Worm (Caenorhabditis elegans) whole organism, young adult: Measurements from ENCODE around the gene K06H7.8.
A peak's percentile ranks its signal among the peaks of the same experiment; 100 is the strongest.

ENCODE experiments used
- B0035.1 ChIP-seq: sonication (generic microtip); optimal IDR thresholded peaks from 2 replicates; lab custom pipeline; 2016; ENCODE audit warnings: missing genetic modification characterization, mild to moderate bottlenecking, missing compliant biosample characterization, missing genotype, missing genetic modification reagents
- B0261.1 ChIP-seq: sonication (generic microtip); optimal IDR thresholded peaks from 2 replicates; lab custom pipeline; 2016; ENCODE audit warnings: mild to moderate bottlenecking, missing genetic modification characterization, moderate library complexity, missing compliant biosample characterization
- C06A6.2 ChIP-seq: fragments of 200-800 bp; sonication (Bioruptor generic); conservative IDR thresholded peaks from 2 replicates; pipeline ENCODE4 v1.3.6; 2022; ENCODE audit warnings: missing genetic modification characterization, missing compliant biosample characterization
- F10E7.11 ChIP-seq: sonication (generic microtip); optimal IDR thresholded peaks from 2 replicates; lab custom pipeline; 2017; ENCODE audit warnings: mild to moderate bottlenecking, missing genetic modification characterization, moderate library complexity, missing compliant biosample characterization
- F37B4.10 ChIP-seq: fragments of 200-800 bp; sonication (Bioruptor generic); IDR thresholded peaks from 2 replicates; pipeline ENCODE4 v1.3.6; 2022; ENCODE audit warnings: missing genetic modification characterization, missing compliant biosample characterization
- F52B5.7 ChIP-seq: sonication (generic microtip); optimal IDR thresholded peaks from 2 replicates; lab custom pipeline; 2016; ENCODE audit warnings: mild to moderate bottlenecking, missing genetic modification characterization, missing compliant biosample characterization
- K11D2.4 ChIP-seq: fragments of 200-800 bp; sonication (Bioruptor generic); IDR thresholded peaks from 2 replicates; pipeline ENCODE4 v1.3.6; 2022; ENCODE audit warnings: missing genetic modification reagents, missing genetic modification characterization, missing compliant biosample characterization
- T26A5.8 ChIP-seq: sonication (generic microtip); optimal IDR thresholded peaks from 2 replicates; lab custom pipeline; 2016; ENCODE audit warnings: missing genetic modification characterization, missing compliant biosample characterization
- Y79H2A.3 ChIP-seq: fragments of 200-800 bp; sonication (Bioruptor generic); conservative IDR thresholded peaks from 2 replicates; pipeline ENCODE4 v1.3.6; 2022; ENCODE audit warnings: missing genetic modification reagents, missing genetic modification characterization, missing compliant biosample characterization
- attf-5 ChIP-seq: fragments of 200-800 bp; sonication (Bioruptor generic); optimal IDR thresholded peaks from 2 replicates; lab custom pipeline; 2018; ENCODE audit warnings: mild to moderate bottlenecking, missing genetic modification characterization, missing compliant biosample characterization
- bed-1 ChIP-seq: fragments of 200-800 bp; sonication (Bioruptor generic); IDR thresholded peaks from 2 replicates; pipeline ENCODE4 v1.3.6; 2022; ENCODE audit warnings: missing genetic modification reagents, missing genetic modification characterization, missing compliant biosample characterization
- cebp-1 ChIP-seq, 2 experiments: fragments of 200-800 bp in 1 of 2; sonication (Bioruptor generic) in 1 of 2; sonication (generic microtip) in 1 of 2; IDR thresholded peaks in 1 of 2; optimal IDR thresholded peaks in 1 of 2; 2 replicates each; pipeline versions ENCODE4 v1.3.6 to Lab custom; 2017 to 2022; ENCODE audit warnings: missing compliant biosample characterization in 2 of 2, missing genetic modification characterization in 2 of 2, mild to moderate bottlenecking in 1 of 2, missing genetic modification reagents in 1 of 2, moderate library complexity in 1 of 2
- ceh-79 ChIP-seq: sonication (generic microtip); optimal IDR thresholded peaks from 2 replicates; lab custom pipeline; 2017; ENCODE audit warnings: mild to moderate bottlenecking, missing genetic modification characterization, missing compliant biosample characterization
- ceh-91 ChIP-seq: fragments of 200-800 bp; sonication (Bioruptor generic); IDR thresholded peaks from 2 replicates; pipeline ENCODE4 v1.3.6; 2022; ENCODE audit warnings: missing genetic modification reagents, missing genetic modification characterization, missing compliant biosample characterization
- dox-1 ChIP-seq: fragments of 200-800 bp; sonication (Bioruptor generic); IDR thresholded peaks from 2 replicates; pipeline ENCODE4 v1.3.6; 2022; ENCODE audit warnings: missing genetic modification reagents, missing genetic modification characterization, missing compliant biosample characterization
- dpff-1 ChIP-seq: sonication (generic microtip); optimal IDR thresholded peaks from 2 replicates; lab custom pipeline; 2017; ENCODE audit warnings: mild to moderate bottlenecking, missing genetic modification characterization, missing compliant biosample characterization
- dpl-1 ChIP-seq: fragments of 150-350 bp; optimal IDR thresholded peaks from 2 replicates; lab custom pipeline; 2014; ENCODE audit warnings: missing biosample characterization, missing genetic modification reagents, missing genetic modification characterization
- egl-18 ChIP-seq: fragments of 200-800 bp; sonication (Bioruptor generic); IDR thresholded peaks from 2 replicates; pipeline ENCODE4 v1.3.6; 2022; ENCODE audit warnings: missing genetic modification reagents, missing genetic modification characterization, missing compliant biosample characterization
- ekl-4 ChIP-seq: fragments of 200-800 bp; sonication (Bioruptor generic); IDR thresholded peaks from 2 replicates; pipeline ENCODE4 v1.3.6; 2022; ENCODE audit warnings: missing genetic modification reagents, missing genetic modification characterization, missing compliant biosample characterization
- ets-4 ChIP-seq: fragments of 200-800 bp; sonication (Bioruptor generic); optimal IDR thresholded peaks from 2 replicates; lab custom pipeline; 2018; ENCODE audit warnings: mild to moderate bottlenecking, missing genetic modification characterization, missing compliant biosample characterization
- hmg-1.2 ChIP-seq: fragments of 200-800 bp; sonication (Bioruptor generic); IDR thresholded peaks from 2 replicates; pipeline ENCODE4 v1.3.6; 2022; ENCODE audit warnings: missing genetic modification reagents, missing genetic modification characterization, missing compliant biosample characterization
- hrde-1 ChIP-seq: sonication (generic microtip); optimal IDR thresholded peaks from 2 replicates; lab custom pipeline; 2016; ENCODE audit warnings: missing genetic modification characterization, mild to moderate bottlenecking, missing compliant biosample characterization, moderate library complexity, missing genotype, missing genetic modification reagents, borderline replicate concordance
- let-607 ChIP-seq, 2 experiments: fragments of 200-800 bp in 1 of 2; sonication (Bioruptor generic) in 1 of 2; sonication (generic microtip) in 1 of 2; optimal IDR thresholded peaks; 2 replicates each; lab custom pipeline; 2016 to 2018; ENCODE audit warnings: mild to moderate bottlenecking in 2 of 2, missing compliant biosample characterization in 2 of 2, missing genetic modification characterization in 2 of 2, moderate library complexity in 2 of 2, missing genotype in 1 of 2
- lin-26 ChIP-seq: fragments of 200-800 bp; sonication (Bioruptor generic); IDR thresholded peaks from 2 replicates; pipeline ENCODE4 v1.3.6; 2022; ENCODE audit warnings: missing genetic modification reagents, missing genetic modification characterization, missing compliant biosample characterization
- lin-35 ChIP-seq, 3 experiments: fragments of 150-350 bp in 2 of 3; sonication (generic microtip) in 1 of 3; optimal IDR thresholded peaks; 2 replicates each; lab custom pipeline; 2014 to 2018; ENCODE audit warnings: missing biosample characterization in 3 of 3, missing genetic modification characterization in 3 of 3, missing genetic modification reagents in 3 of 3
- lin-40 ChIP-seq: sonication (generic microtip); optimal IDR thresholded peaks from 2 replicates; lab custom pipeline; 2016; ENCODE audit warnings: missing genetic modification characterization, mild to moderate bottlenecking, missing compliant biosample characterization, missing genotype, missing genetic modification reagents
- lir-1 ChIP-seq: fragments of 200-800 bp; sonication (Bioruptor generic); conservative IDR thresholded peaks from 2 replicates; pipeline ENCODE4 v1.3.6; 2022; ENCODE audit warnings: missing genetic modification reagents, missing genetic modification characterization, missing compliant biosample characterization
- lsy-27 ChIP-seq: sonication (generic microtip); optimal IDR thresholded peaks from 2 replicates; lab custom pipeline; 2017; ENCODE audit warnings: missing genetic modification characterization, mild to moderate bottlenecking, missing compliant biosample characterization, antibody characterized with exemption, missing genotype, borderline replicate concordance; ENCODE audit not compliant: insufficient read depth
- madf-10 ChIP-seq: sonication (generic microtip); optimal IDR thresholded peaks from 2 replicates; lab custom pipeline; 2016; ENCODE audit warnings: mild to moderate bottlenecking, missing genetic modification characterization, missing compliant biosample characterization
- madf-6 ChIP-seq: fragments of 200-800 bp; sonication (Bioruptor generic); IDR thresholded peaks from 2 replicates; pipeline ENCODE4 v1.3.6; 2022; ENCODE audit warnings: missing genetic modification reagents, missing genetic modification characterization, missing compliant biosample characterization
- madf-8 ChIP-seq: fragments of 200-800 bp; sonication (Bioruptor generic); conservative IDR thresholded peaks from 2 replicates; pipeline ENCODE4 v1.3.6; 2022; ENCODE audit warnings: missing genetic modification reagents, missing genetic modification characterization, missing compliant biosample characterization
- mcd-1 ChIP-seq: fragments of 200-800 bp; sonication (Bioruptor generic); IDR thresholded peaks from 2 replicates; pipeline ENCODE4 v1.3.6; 2022; ENCODE audit warnings: missing genetic modification reagents, missing genetic modification characterization, missing compliant biosample characterization
- mel-28 ChIP-seq: sonication (generic microtip); optimal IDR thresholded peaks from 2 replicates; lab custom pipeline; 2016; ENCODE audit warnings: borderline replicate concordance, mild to moderate bottlenecking, missing genetic modification characterization, missing compliant biosample characterization
- nfya-1 ChIP-seq: sonication (generic microtip); optimal IDR thresholded peaks from 2 replicates; lab custom pipeline; 2017; ENCODE audit warnings: antibody characterized with exemption, missing compliant biosample characterization, missing genetic modification characterization, borderline replicate concordance; ENCODE audit not compliant: insufficient read depth
- nhr-80 ChIP-seq: sonication (generic microtip); optimal IDR thresholded peaks from 2 replicates; lab custom pipeline; 2016; ENCODE audit warnings: missing genetic modification characterization, missing compliant biosample characterization
- nhr-90 ChIP-seq: sonication (generic microtip); optimal IDR thresholded peaks from 2 replicates; lab custom pipeline; 2016; ENCODE audit warnings: missing genotype, mild to moderate bottlenecking, missing genetic modification characterization, missing compliant biosample characterization
- pbrm-1 ChIP-seq: fragments of 200-800 bp; sonication (Bioruptor generic); IDR thresholded peaks from 2 replicates; pipeline ENCODE4 v1.3.6; 2022; ENCODE audit warnings: missing genetic modification reagents, missing genetic modification characterization, missing compliant biosample characterization
- rcor-1 ChIP-seq: fragments of 200-800 bp; sonication (Bioruptor generic); IDR thresholded peaks from 2 replicates; pipeline ENCODE4 v1.3.6; 2022; ENCODE audit warnings: missing genetic modification reagents, missing genetic modification characterization, missing compliant biosample characterization
- snpc-1.1 ChIP-seq: sonication (generic microtip); optimal IDR thresholded peaks from 2 replicates; lab custom pipeline; 2017; ENCODE audit warnings: missing genetic modification characterization, mild to moderate bottlenecking, missing compliant biosample characterization, antibody characterized with exemption, moderate library complexity, missing genotype, missing genetic modification reagents; ENCODE audit not compliant: insufficient read depth
- snpc-1.3 ChIP-seq: sonication (generic microtip); optimal IDR thresholded peaks from 2 replicates; lab custom pipeline; 2017; ENCODE audit warnings: missing genetic modification characterization, mild to moderate bottlenecking, missing compliant biosample characterization, antibody characterized with exemption, moderate library complexity, missing genotype, missing genetic modification reagents; ENCODE audit not compliant: insufficient read depth
- snpc-4 ChIP-seq, 5 experiments: fragments of 150-350 bp in 1 of 5; sonication (generic microtip) in 4 of 5; optimal IDR thresholded peaks; 2 replicates each; lab custom pipeline; 2014 to 2018; ENCODE audit warnings: missing genetic modification characterization in 5 of 5, missing biosample characterization in 3 of 5, antibody characterized with exemption in 2 of 5, mild to moderate bottlenecking in 2 of 5, missing compliant biosample characterization in 2 of 5, missing genotype in 2 of 5, moderate library complexity in 2 of 5, missing genetic modification reagents in 1 of 5
- tbp1 ChIP-seq: fragments of 200-800 bp; sonication (Bioruptor generic); optimal IDR thresholded peaks from 2 replicates; lab custom pipeline; 2018; ENCODE audit warnings: mild to moderate bottlenecking, missing genetic modification characterization, missing compliant biosample characterization
- tbx-9 ChIP-seq: sonication (generic microtip); optimal IDR thresholded peaks from 2 replicates; lab custom pipeline; 2016; ENCODE audit warnings: borderline replicate concordance, missing genetic modification characterization, inconsistent platforms, missing compliant biosample characterization
- zim-3 ChIP-seq: sonication (generic microtip); optimal IDR thresholded peaks from 2 replicates; lab custom pipeline; 2017; ENCODE audit warnings: mild to moderate bottlenecking, missing genetic modification characterization, moderate library complexity, missing compliant biosample characterization
- ztf-3 ChIP-seq: fragments of 200-800 bp; sonication (Bioruptor generic); optimal IDR thresholded peaks from 2 replicates; lab custom pipeline; 2018; ENCODE audit warnings: mild to moderate bottlenecking, missing genetic modification characterization, missing compliant biosample characterization
- ztf-6 ChIP-seq: fragments of 200-800 bp; sonication (Bioruptor generic); IDR thresholded peaks from 2 replicates; pipeline ENCODE4 v1.3.6; 2022; ENCODE audit warnings: missing genetic modification reagents, missing genetic modification characterization, missing compliant biosample characterization

K06H7.8 gene

ce11 chrIII:8100960-8101359 lies 2.9 kb upstream of the K06H7.8 start, which contains the start of gene plk-1 (continued):
- TF ChIP-seq ekl-4 (GFP tag; lab: Robert Waterston, UW) (no peak; the same call in none of the 2 replicates), ceh-79 (tag; lab: Kevin White, UChicago) (no peak), lin-26 (GFP tag; lab: Robert Waterston, UW) (no peak), dpl-1 (GFP tag; lab: Kevin White, UChicago) (peak; percentile 94), lin-40 (tag; lab: Kevin White, UChicago) (no peak), tbp1 (GFP tag; lab: Kevin White, UChicago) (peak; percentile 49), mcd-1 (GFP tag; lab: Robert Waterston, UW) (peak; percentile 54), attf-5 (GFP tag; lab: Kevin White, UChicago) (no peak), let-607 (tag; optimal IDR thresholded peaks at IDR 0.05; lab: Kevin White, UChicago) (no peak), madf-6 (GFP tag; lab: Robert Waterston, UW) (peak; percentile 97), nhr-90 (tag; lab: Kevin White, UChicago) (no peak), K11D2.4 (GFP tag; lab: Robert Waterston, UW) (no peak), ets-4 (no peak), ztf-6 (GFP tag; lab: Robert Waterston, UW) (no peak), B0035.1 (tag; lab: Kevin White, UChicago) (no peak), cebp-1 (GFP tag; IDR thresholded peaks at IDR 0.05; lab: Robert Waterston, UW) (no peak), cebp-1 (tag; optimal IDR thresholded peaks at IDR 0.05; lab: Kevin White, UChicago) (no peak), dox-1 (peak; percentile 85), ceh-91 (GFP tag; lab: Robert Waterston, UW) (peak; percentile 94), snpc-1.1 (tag; lab: Kevin White, UChicago) (peak; percentile 24), B0261.1 (no peak), lin-35 (GFP tag; optimal IDR thresholded peaks at IDR 0.05; lab: Kevin White, UChicago) (peak in 2 of 3 experiments; percentile 46 to 52), C06A6.2 (GFP tag; lab: Robert Waterston, UW) (no peak), T26A5.8 (no peak), pbrm-1 (GFP tag; lab: Robert Waterston, UW) (peak; percentile 65), Y79H2A.3 (GFP tag; lab: Robert Waterston, UW) (no peak), snpc-4 (GFP tag; optimal IDR thresholded peaks at IDR 0.05; lab: Kevin White, UChicago) (peak; percentile 29), snpc-4 (tag; optimal IDR thresholded peaks at IDR 0.05; lab: Kevin White, UChicago) (peak in 2 of 4 experiments; percentile 34 to 40), lir-1 (GFP tag; lab: Robert Waterston, UW) (no peak), hrde-1 (no peak), ztf-3 (no peak), mel-28 (tag; lab: Kevin White, UChicago) (no peak), lsy-27 (no peak), madf-8 (GFP tag; lab: Robert Waterston, UW) (peak; percentile 93), snpc-1.3 (tag; lab: Kevin White, UChicago) (no peak), rcor-1 (GFP tag; lab: Robert Waterston, UW) (peak; percentile 24; the same call in 1 of the 2 replicates), F52B5.7 (no peak), egl-18 (no peak), madf-10 (tag; lab: Kevin White, UChicago) (no peak), bed-1 (GFP tag; lab: Robert Waterston, UW) (no peak), hmg-1.2 (GFP tag; lab: Robert Waterston, UW) (peak; percentile 63; the same call in 1 of the 2 replicates), F10E7.11 (tag; lab: Kevin White, UChicago) (no peak), nfya-1 (tag; lab: Kevin White, UChicago) (no peak), F37B4.10 (GFP tag; lab: Robert Waterston, UW) (no peak), tbx-9 (tag; lab: Kevin White, UChicago) (no peak), dpff-1 (tag; lab: Kevin White, UChicago) (no peak), nhr-80 (tag; lab: Kevin White, UChicago) (peak; percentile 10), zim-3 (tag; lab: Kevin White, UChicago) (no peak)
